Fruit fly (Drosophila melanogaster) whole organism: ENCODE measurements around the gene CG46511.
"Not testable (repeated sequence)": the region's sequence is repeated elsewhere in the genome, so short reads cannot be mapped to it uniquely, and the experiment has no call there.

Experiments
- CG8478 ChIP-seq: fragments of >200 bp; optimal IDR thresholded peaks from 2 replicates; lab custom pipeline; 2018; ENCODE audit warnings: inconsistent platforms
- Dll ChIP-seq: fragments of >200 bp; optimal IDR thresholded peaks from 2 replicates; lab custom pipeline; 2017
- EcR ChIP-seq, 2 experiments: fragments of >200 bp; optimal IDR thresholded peaks; 2 replicates each; lab custom pipeline; 2017; ENCODE audit warnings: missing biosample characterization in 2 of 2, missing genetic modification characterization in 2 of 2, missing genetic modification reagents in 2 of 2
- pan ChIP-seq: fragments of >200 bp; optimal IDR thresholded peaks from 2 replicates; lab custom pipeline; 2017
- psq ChIP-seq: fragments of >200 bp; optimal IDR thresholded peaks from 2 replicates; lab custom pipeline; 2017
- usp ChIP-seq: fragments of >200 bp; optimal IDR thresholded peaks from 2 replicates; lab custom pipeline; 2017; ENCODE audit warnings: missing biosample characterization, missing genetic modification characterization, mixed read lengths

dm6 chrX:22147489-22147888, 34.8 kb upstream of the CG46511 start, which contains the start of gene CG46504:
- not testable (repeated sequence) for TF ChIP-seq Dll (lab: Kevin White, UChicago); usp (GFP tag; lab: Kevin White, UChicago); psq (lab: Kevin White, UChicago); pan (lab: Kevin White, UChicago); EcR (GFP tag; optimal IDR thresholded peaks at IDR 0.05; lab: Kevin White, UChicago); CG8478 (lab: Kevin White, UChicago)
